Worm (Caenorhabditis elegans) whole organism, L1 larva: ENCODE results near the gene sqv-4.

Experiments used
- F16B12.6 ChIP-seq: fragments of 150-350 bp; optimal IDR thresholded peaks from 2 replicates; lab custom pipeline; 2014; ENCODE audit warnings: missing biosample characterization, missing genetic modification characterization
- Y116A8C.19 ChIP-seq: sonication (generic microtip); optimal IDR thresholded peaks from 2 replicates; lab custom pipeline; 2016; ENCODE audit warnings: missing compliant biosample characterization, missing genetic modification characterization, borderline replicate concordance
- aha-1 ChIP-seq: fragments of 150-350 bp; optimal IDR thresholded peaks from 2 replicates; lab custom pipeline; 2014; ENCODE audit warnings: missing biosample characterization, missing genetic modification characterization
- alr-1 ChIP-seq: fragments of 200-800 bp; sonication (Bioruptor generic); optimal IDR thresholded peaks from 2 replicates; lab custom pipeline; 2018; ENCODE audit warnings: borderline replicate concordance, mild to moderate bottlenecking, missing genetic modification characterization, missing compliant biosample characterization
- ama-1 ChIP-seq: fragments of 150-350 bp; optimal IDR thresholded peaks from 2 replicates; lab custom pipeline; 2014
- blmp-1 ChIP-seq: fragments of 150-350 bp; optimal IDR thresholded peaks from 2 replicates; lab custom pipeline; 2014; ENCODE audit warnings: missing biosample characterization, missing genetic modification characterization
- ceh-88 ChIP-seq: fragments of 200-800 bp; sonication (Bioruptor generic); IDR thresholded peaks from 2 replicates; pipeline ENCODE4 v1.3.6; 2022; ENCODE audit warnings: missing genetic modification characterization, missing compliant biosample characterization
- ces-1 ChIP-seq: fragments of 150-350 bp; optimal IDR thresholded peaks from 2 replicates; lab custom pipeline; 2014; ENCODE audit warnings: missing biosample characterization, missing genetic modification reagents, missing genetic modification characterization
- efl-1 ChIP-seq, 4 experiments: fragments of 150-350 bp; optimal IDR thresholded peaks in 3 of 4; peaks in 1 of 4; 1 replicate in 1 of 4; 2 replicates in 3 of 4; lab custom pipeline; 2014; ENCODE audit warnings: missing biosample characterization in 2 of 4, missing genetic modification characterization in 2 of 4, missing genetic modification reagents in 2 of 4
- efl-3 ChIP-seq: fragments of 200-800 bp; sonication (Bioruptor generic); optimal IDR thresholded peaks from 2 replicates; lab custom pipeline; 2018; ENCODE audit warnings: mild to moderate bottlenecking, missing genetic modification characterization, missing compliant biosample characterization
- egl-13 ChIP-seq: sonication (generic microtip); optimal IDR thresholded peaks from 2 replicates; lab custom pipeline; 2016; ENCODE audit warnings: missing genotype, missing genetic modification reagents, missing genetic modification characterization, missing compliant biosample characterization
- ets-5 ChIP-seq: fragments of 200-800 bp; sonication (Bioruptor generic); IDR thresholded peaks from 2 replicates; pipeline ENCODE4 v1.3.6; 2022; ENCODE audit warnings: missing genetic modification characterization, missing compliant biosample characterization
- hlh-17 ChIP-seq: fragments of 200-800 bp; sonication (Bioruptor generic); optimal IDR thresholded peaks from 2 replicates; lab custom pipeline; 2018; ENCODE audit warnings: missing genetic modification characterization, mild to moderate bottlenecking, missing compliant biosample characterization, moderate library complexity, borderline replicate concordance
- hlh-4 ChIP-seq: sonication (generic microtip); optimal IDR thresholded peaks from 2 replicates; lab custom pipeline; 2016; ENCODE audit warnings: mild to moderate bottlenecking, missing genetic modification characterization, missing compliant biosample characterization
- hpl-2 ChIP-seq: fragments of 150-350 bp; optimal IDR thresholded peaks from 2 replicates; lab custom pipeline; 2014; ENCODE audit warnings: missing biosample characterization, missing genetic modification reagents, missing genetic modification characterization
- jun-1 ChIP-seq: fragments of 150-350 bp; optimal IDR thresholded peaks from 2 replicates; lab custom pipeline; 2014; ENCODE audit warnings: missing biosample characterization, missing genetic modification reagents, missing genetic modification characterization
- lin-14 ChIP-seq: fragments of 200-800 bp; sonication (Bioruptor generic); optimal IDR thresholded peaks from 2 replicates; lab custom pipeline; 2018; ENCODE audit warnings: mild to moderate bottlenecking, missing genetic modification characterization, moderate library complexity, missing compliant biosample characterization
- lin-15B ChIP-seq: fragments of 150-350 bp; sonication (generic microtip); optimal IDR thresholded peaks from 3 replicates; lab custom pipeline; 2014; ENCODE audit warnings: missing biosample characterization, missing genetic modification characterization
- lin-39 ChIP-seq: fragments of 150-350 bp; optimal IDR thresholded peaks from 2 replicates; lab custom pipeline; 2014; ENCODE audit warnings: missing biosample characterization, missing genetic modification reagents, missing genetic modification characterization
- lir-3 ChIP-seq: sonication (generic microtip); optimal IDR thresholded peaks from 2 replicates; lab custom pipeline; 2016; ENCODE audit warnings: mild to moderate bottlenecking, missing genetic modification characterization, moderate library complexity, missing compliant biosample characterization; ENCODE audit not compliant: poor library complexity
- lsy-2 ChIP-seq, 2 experiments: fragments of 150-350 bp; optimal IDR thresholded peaks; 2 replicates each; lab custom pipeline; 2014; ENCODE audit warnings: missing biosample characterization in 2 of 2, missing genetic modification characterization in 2 of 2
- nhr-11 ChIP-seq: fragments of 150-350 bp; optimal IDR thresholded peaks from 2 replicates; lab custom pipeline; 2014; ENCODE audit warnings: missing biosample characterization, missing genetic modification characterization
- nhr-12 ChIP-seq: sonication (generic microtip); optimal IDR thresholded peaks from 2 replicates; lab custom pipeline; 2017; ENCODE audit warnings: missing biosample characterization, missing genetic modification characterization
- nhr-19 ChIP-seq: fragments of 200-800 bp; sonication (Bioruptor generic); conservative IDR thresholded peaks from 2 replicates; pipeline ENCODE4 v1.3.6; 2022; ENCODE audit warnings: missing genetic modification characterization, missing compliant biosample characterization
- nhr-20 ChIP-seq: sonication (generic microtip); optimal IDR thresholded peaks from 2 replicates; lab custom pipeline; 2016; ENCODE audit warnings: mild to moderate bottlenecking, missing genetic modification characterization, missing compliant biosample characterization
- nhr-237 ChIP-seq: fragments of 150-350 bp; optimal IDR thresholded peaks from 2 replicates; lab custom pipeline; 2014; ENCODE audit warnings: missing biosample characterization, missing genetic modification characterization
- nhr-28 ChIP-seq: fragments of 150-350 bp; optimal IDR thresholded peaks from 2 replicates; lab custom pipeline; 2014; ENCODE audit warnings: missing biosample characterization, missing genetic modification characterization
- nhr-47 ChIP-seq: sonication (generic microtip); optimal IDR thresholded peaks from 2 replicates; lab custom pipeline; 2016; ENCODE audit warnings: mild to moderate bottlenecking, missing genetic modification characterization, moderate library complexity, missing compliant biosample characterization
- nhr-76 ChIP-seq: sonication (generic microtip); optimal IDR thresholded peaks from 2 replicates; lab custom pipeline; 2017; ENCODE audit warnings: missing biosample characterization, missing genetic modification characterization
- nhr-84 ChIP-seq: sonication (generic microtip); optimal IDR thresholded peaks from 2 replicates; lab custom pipeline; 2017; ENCODE audit warnings: missing biosample characterization, missing genetic modification characterization
- pag-3 ChIP-seq: sonication (generic microtip); optimal IDR thresholded peaks from 2 replicates; lab custom pipeline; 2017; ENCODE audit warnings: missing genetic modification characterization, mild to moderate bottlenecking, missing compliant biosample characterization, antibody characterized with exemption, borderline replicate concordance; ENCODE audit not compliant: insufficient read depth
- pqm-1 ChIP-seq: sonication (generic microtip); optimal IDR thresholded peaks from 3 replicates; lab custom pipeline; 2017; ENCODE audit warnings: missing biosample characterization, missing genetic modification characterization
- snu-23 ChIP-seq: sonication (generic microtip); optimal IDR thresholded peaks from 2 replicates; lab custom pipeline; 2016; ENCODE audit warnings: missing genetic modification characterization, missing compliant biosample characterization
- sox-4 ChIP-seq: sonication (generic microtip); optimal IDR thresholded peaks from 2 replicates; lab custom pipeline; 2016; ENCODE audit warnings: missing genetic modification characterization, missing compliant biosample characterization
- sup-37 ChIP-seq: fragments of 200-800 bp; sonication (Bioruptor generic); optimal IDR thresholded peaks from 2 replicates; lab custom pipeline; 2018; ENCODE audit warnings: mild to moderate bottlenecking, missing genetic modification characterization, missing compliant biosample characterization
- swsn-7 ChIP-seq: sonication (generic microtip); optimal IDR thresholded peaks from 2 replicates; lab custom pipeline; 2016; ENCODE audit warnings: missing genetic modification characterization, missing compliant biosample characterization
- tbx-2 ChIP-seq: sonication (generic microtip); optimal IDR thresholded peaks from 2 replicates; lab custom pipeline; 2016; ENCODE audit warnings: missing genetic modification characterization, missing compliant biosample characterization
- unc-130 ChIP-seq: fragments of 150-350 bp; optimal IDR thresholded peaks from 2 replicates; lab custom pipeline; 2017; ENCODE audit warnings: missing biosample characterization, missing genetic modification characterization, inconsistent platforms
- unc-62 ChIP-seq: fragments of 150-350 bp; optimal IDR thresholded peaks from 2 replicates; lab custom pipeline; 2014; ENCODE audit warnings: missing biosample characterization, missing genetic modification reagents, missing genetic modification characterization
- unc-86 ChIP-seq: sonication (generic microtip); optimal IDR thresholded peaks from 2 replicates; lab custom pipeline; 2016; ENCODE audit warnings: missing genetic modification characterization, missing compliant biosample characterization
- zag-1 ChIP-seq: fragments of 150-350 bp; optimal IDR thresholded peaks from 2 replicates; lab custom pipeline; 2014; ENCODE audit warnings: missing biosample characterization, missing genetic modification characterization
- zip-4 ChIP-seq: fragments of 200-800 bp; sonication (Bioruptor generic); optimal IDR thresholded peaks from 2 replicates; lab custom pipeline; 2018; ENCODE audit warnings: mild to moderate bottlenecking, missing genetic modification characterization, moderate library complexity, missing compliant biosample characterization
- ztf-4 ChIP-seq: fragments of 150-350 bp; optimal IDR thresholded peaks from 2 replicates; lab custom pipeline; 2014; ENCODE audit warnings: missing biosample characterization, missing genetic modification characterization

sqv-4 gene

DNA sequence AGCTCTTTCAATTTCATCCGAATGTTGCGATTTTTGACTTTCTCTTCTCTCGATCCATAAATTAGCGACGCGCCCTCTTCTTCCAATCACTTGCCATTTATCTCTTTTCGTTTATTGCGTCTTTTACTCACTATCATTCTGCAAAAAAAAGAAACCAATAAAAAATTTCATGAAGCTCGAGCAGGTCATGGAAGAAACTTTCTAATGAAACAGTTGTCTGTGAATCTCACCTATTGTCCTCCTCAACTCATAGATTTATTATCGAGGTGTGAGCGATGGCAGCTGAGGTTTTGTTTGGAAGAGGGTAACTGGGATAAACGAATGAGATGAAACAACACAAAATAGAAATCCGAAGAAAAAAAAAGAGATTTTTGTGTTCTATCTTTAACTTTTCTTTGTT lies 3.0 kb upstream of the sqv-4 start (continued):
- no peak for TF ChIP-seq hpl-2
- no peak for TF ChIP-seq ets-5
- TF ChIP-seq nhr-28 (tag; lab: Kevin White, UChicago) = no peak
- no peak for TF ChIP-seq efl-3 (GFP tag; lab: Kevin White, UChicago)
- TF ChIP-seq lsy-2 (tag; optimal IDR thresholded peaks at IDR 0.05; lab: Kevin White, UChicago) = peak in 1 of 2 experiments; percentile 33
- TF ChIP-seq lin-14 (GFP tag; lab: Kevin White, UChicago) = peak; percentile 46
- no peak for TF ChIP-seq unc-62
- TF ChIP-seq lin-39 (tag; lab: Kevin White, UChicago) = no peak
- no peak for TF ChIP-seq nhr-76 (tag; lab: Kevin White, UChicago)
- no peak for TF ChIP-seq zip-4
- no peak for TF ChIP-seq hlh-4
- peak; percentile 10 for TF ChIP-seq snu-23
- no peak for TF ChIP-seq egl-13 (tag; lab: Kevin White, UChicago)
- TF ChIP-seq nhr-20 (tag; lab: Kevin White, UChicago) = no peak
- peak; percentile 63 for TF ChIP-seq pag-3
- TF ChIP-seq lir-3 = no peak
- no peak for TF ChIP-seq nhr-47 (tag; lab: Kevin White, UChicago)
- no peak for TF ChIP-seq Y116A8C.19 (tag; lab: Kevin White, UChicago)
- TF ChIP-seq F16B12.6 = no peak
- TF ChIP-seq hlh-17 = no peak
- TF ChIP-seq sox-4 = no peak
- TF ChIP-seq nhr-19 (GFP tag; lab: Robert Waterston, UW) = no peak
- TF ChIP-seq nhr-11 (tag; lab: Kevin White, UChicago) = no peak
- TF ChIP-seq ama-1 (lab: Kevin White, UChicago) = no peak
- no peak for TF ChIP-seq ceh-88

DNA sequence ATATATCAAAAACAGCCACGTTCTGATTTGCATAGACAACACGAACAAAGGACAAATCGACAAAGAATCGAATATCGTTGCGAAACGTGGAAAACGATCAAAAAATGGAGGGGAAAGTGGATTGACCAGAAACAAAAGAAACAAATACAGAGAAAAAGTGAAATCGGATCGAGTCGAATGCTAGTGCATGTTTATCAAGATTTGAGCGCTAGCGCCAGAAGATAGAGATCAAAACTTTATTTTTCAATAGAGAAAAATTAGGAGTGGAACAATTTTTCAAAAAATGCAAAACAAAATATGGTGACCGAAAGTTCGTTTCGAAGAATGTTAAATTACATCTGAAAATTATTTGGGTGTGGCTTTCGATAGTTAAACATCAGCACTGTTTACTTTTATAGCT lies 733 bp upstream of the sqv-4 start:
- TF ChIP-seq nhr-84 (tag; lab: Kevin White, UChicago) (no peak), pqm-1 (tag; lab: Kevin White, UChicago) (no peak), hlh-17 (no peak), sup-37 (GFP tag; lab: Kevin White, UChicago) (no peak), zag-1 (tag; lab: Kevin White, UChicago) (no peak), tbx-2 (no peak), egl-13 (tag; lab: Kevin White, UChicago) (no peak), lin-15B (tag; lab: Kevin White, UChicago) (no peak), blmp-1 (tag; lab: Kevin White, UChicago) (peak; percentile 87), hlh-4 (no peak), ces-1 (GFP tag; lab: Kevin White, UChicago) (no peak), swsn-7 (tag; lab: Kevin White, UChicago) (no peak), nhr-237 (tag; lab: Kevin White, UChicago) (no peak), efl-1 (optimal IDR thresholded peaks at IDR 0.05; lab: Kevin White, UChicago) (no peak), efl-1 (GFP tag; optimal IDR thresholded peaks at IDR 0.05 in 1 of 2; lab: Kevin White, UChicago) (peak in 1 of 2 experiments; percentile 71), alr-1 (tag; lab: Kevin White, UChicago) (no peak), jun-1 (tag; lab: Kevin White, UChicago) (no peak), aha-1 (tag; lab: Kevin White, UChicago) (no peak)

DNA sequence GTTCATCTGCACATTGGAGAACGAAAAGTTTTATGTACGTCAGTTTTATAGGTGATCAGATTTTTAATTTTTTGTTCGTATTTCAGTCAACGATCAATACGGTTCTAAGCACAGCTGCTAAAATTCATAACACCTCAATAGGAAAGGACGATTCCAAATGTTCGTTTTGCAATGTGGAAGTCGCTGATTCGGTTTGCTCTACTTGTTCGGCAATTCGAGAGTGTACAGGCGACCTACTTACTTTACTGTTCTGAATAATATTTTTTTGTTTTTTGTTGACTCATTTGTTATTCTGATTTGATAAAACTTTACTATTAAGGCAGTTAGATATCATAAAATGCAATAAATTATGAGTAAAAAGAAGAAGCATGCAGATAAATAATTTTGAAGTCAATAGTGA lies 1.9 kb downstream of the sqv-4 start:
- TF ChIP-seq nhr-12 (tag; lab: Kevin White, UChicago) = no peak
- TF ChIP-seq ztf-4 (tag; lab: Kevin White, UChicago) = no peak
- TF ChIP-seq unc-86 = no peak
- no peak for TF ChIP-seq efl-1 (optimal IDR thresholded peaks at IDR 0.05; lab: Kevin White, UChicago)
- no peak for TF ChIP-seq efl-1 (GFP tag; optimal IDR thresholded peaks at IDR 0.05 in 1 of 2; lab: Kevin White, UChicago)
- TF ChIP-seq unc-130 (tag; lab: Kevin White, UChicago) = no peak
